Fruit fly (Drosophila melanogaster) whole organism, adult: ENCODE data around the gene CG44325.

Experiments used
- CG12768 ChIP-seq: fragments of 200-800 bp; sonication (Bioruptor generic); optimal IDR thresholded peaks from 2 replicates; lab custom pipeline; 2017; ENCODE audit warnings: missing biosample characterization, missing genetic modification characterization, mild to moderate bottlenecking, moderate library complexity, missing genetic modification reagents
- CG33017 ChIP-seq: fragments of 200-800 bp; sonication (Bioruptor generic); optimal IDR thresholded peaks from 2 replicates; lab custom pipeline; 2018; ENCODE audit warnings: missing biosample characterization, mild to moderate bottlenecking, missing genetic modification characterization, moderate library complexity
- Clk ChIP-seq: fragments of 200-800 bp; sonication (Bioruptor generic); optimal IDR thresholded peaks from 2 replicates; lab custom pipeline; 2017; ENCODE audit warnings: missing biosample characterization, missing genetic modification characterization
- Mnt ChIP-seq: fragments of 200-800 bp; sonication (Bioruptor generic); optimal IDR thresholded peaks from 2 replicates; lab custom pipeline; 2016; ENCODE audit warnings: missing biosample characterization, mild to moderate bottlenecking, missing genetic modification characterization
- kay ChIP-seq: fragments of 200-800 bp; sonication (Bioruptor generic); peaks from one replicate; lab custom pipeline; 2016; ENCODE audit warnings: missing biosample characterization, missing genetic modification characterization, borderline replicate concordance
- pad ChIP-seq: fragments of 200-800 bp; sonication (Bioruptor generic); optimal IDR thresholded peaks from 3 replicates; lab custom pipeline; 2017; ENCODE audit warnings: missing biosample characterization, missing genetic modification characterization, mild to moderate bottlenecking, moderate library complexity, missing genetic modification reagents
- toe ChIP-seq: fragments of 200-800 bp; sonication (Bioruptor generic); optimal IDR thresholded peaks from 2 replicates; lab custom pipeline; 2016; ENCODE audit warnings: missing biosample characterization, missing genetic modification characterization

DNA sequence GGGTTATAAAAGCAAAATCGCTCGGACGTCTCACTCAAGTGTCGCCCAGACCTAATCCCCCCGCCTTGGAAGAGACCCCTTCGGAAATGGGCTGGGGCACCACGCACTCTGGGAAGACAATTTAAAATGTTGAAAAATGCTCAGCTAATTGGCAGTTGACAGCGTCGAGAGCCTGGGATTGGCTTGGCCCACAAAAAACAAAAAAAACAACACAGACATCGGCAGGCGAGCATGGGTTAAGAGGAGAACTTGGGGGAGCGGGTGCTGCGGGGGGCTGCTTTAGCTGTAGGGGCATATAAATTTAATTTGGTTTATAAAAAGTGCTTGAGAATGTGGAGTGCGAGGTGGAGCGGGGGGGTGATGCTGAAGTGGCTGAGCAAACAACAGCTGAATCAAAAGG, 44.2 kb upstream of the CG44325 start:
- no peak for TF ChIP-seq CG12768 (GFP tag; lab: Kevin White, UChicago)
- no peak for TF ChIP-seq CG33017
- TF ChIP-seq Mnt: no peak
- no peak for TF ChIP-seq Clk (GFP tag; lab: Kevin White, UChicago)
- no peak for TF ChIP-seq kay
- TF ChIP-seq toe: no peak
- TF ChIP-seq pad: no peak
